Fruit fly (Drosophila melanogaster) whole organism, embryonic: ENCODE data around the gene Rtc1.

Experiments
- Asciz ChIP-seq: fragments of 200-800 bp; sonication (Bioruptor generic); optimal IDR thresholded peaks from 2 replicates; lab custom pipeline; 2017; ENCODE audit warnings: missing biosample characterization, mild to moderate bottlenecking, missing genetic modification characterization, missing genetic modification reagents
- Atf3 ChIP-seq: fragments of 200-800 bp; sonication (Bioruptor generic); optimal IDR thresholded peaks from 3 replicates; lab custom pipeline; 2016; ENCODE audit warnings: missing biosample characterization, missing genetic modification characterization
- Bdp1 ChIP-seq: fragments of 200-800 bp; sonication (Bioruptor generic); optimal IDR thresholded peaks from 3 replicates; lab custom pipeline; 2016; ENCODE audit warnings: missing biosample characterization, missing genetic modification characterization
- BtbVII ChIP-seq: fragments of 200-800 bp; sonication (Bioruptor generic); optimal IDR thresholded peaks from 3 replicates; lab custom pipeline; 2017; ENCODE audit warnings: missing biosample characterization, mild to moderate bottlenecking, missing genetic modification characterization
- CG10366 ChIP-seq: fragments of 200-800 bp; sonication (Bioruptor generic); IDR thresholded peaks from 2 replicates; pipeline ENCODE4 v1.3.6; 2022; ENCODE audit warnings: missing biosample characterization, missing genetic modification characterization
- CG10654 ChIP-seq: fragments of 200-800 bp; sonication (Bioruptor generic); optimal IDR thresholded peaks from 2 replicates; lab custom pipeline; 2016; ENCODE audit warnings: missing biosample characterization, missing genetic modification characterization
- CG10979 ChIP-seq: fragments of 200-800 bp; sonication (Bioruptor generic); optimal IDR thresholded peaks from 2 replicates; lab custom pipeline; 2018; ENCODE audit warnings: missing biosample characterization, mild to moderate bottlenecking, missing genetic modification characterization, moderate library complexity
- CG11504 ChIP-seq: fragments of 200-800 bp; sonication (Bioruptor generic); optimal IDR thresholded peaks from 3 replicates; lab custom pipeline; 2019; ENCODE audit warnings: missing biosample characterization, mild to moderate bottlenecking, missing genetic modification characterization, moderate library complexity
- CG15073 ChIP-seq: fragments of 200-800 bp; sonication (Bioruptor generic); optimal IDR thresholded peaks from 2 replicates; lab custom pipeline; 2016; ENCODE audit warnings: missing biosample characterization, missing genetic modification characterization
- CG15696 ChIP-seq: fragments of 200-800 bp; sonication (Bioruptor generic); optimal IDR thresholded peaks from 2 replicates; lab custom pipeline; 2019; ENCODE audit warnings: missing biosample characterization, mild to moderate bottlenecking, missing genetic modification characterization, moderate library complexity
- CG17612 ChIP-seq: fragments of 200-800 bp; sonication (Bioruptor generic); IDR thresholded peaks from 2 replicates; pipeline ENCODE4 v1.3.6; 2022; ENCODE audit warnings: missing biosample characterization, missing genetic modification characterization
- CG18011 ChIP-seq: fragments of 200-800 bp; sonication (Bioruptor generic); optimal IDR thresholded peaks from 2 replicates; lab custom pipeline; 2017; ENCODE audit warnings: missing biosample characterization, missing genetic modification characterization, mild to moderate bottlenecking, moderate library complexity, missing genotype
- CG1832 ChIP-seq: fragments of 200-800 bp; sonication (Bioruptor generic); optimal IDR thresholded peaks from 2 replicates; lab custom pipeline; 2017; ENCODE audit warnings: missing biosample characterization, mild to moderate bottlenecking, missing genetic modification characterization, inconsistent platforms
- CG18764 ChIP-seq: fragments of 200-800 bp; sonication (Bioruptor generic); optimal IDR thresholded peaks from 3 replicates; lab custom pipeline; 2016; ENCODE audit warnings: missing biosample characterization, missing genetic modification characterization
- CG30020 ChIP-seq: fragments of 200-800 bp; optimal IDR thresholded peaks from 2 replicates; lab custom pipeline; 2019; ENCODE audit warnings: missing biosample characterization, mild to moderate bottlenecking, missing genetic modification characterization, moderate library complexity
- CG3065 ChIP-seq: fragments of 200-800 bp; sonication (Bioruptor generic); optimal IDR thresholded peaks from 2 replicates; lab custom pipeline; 2016; ENCODE audit warnings: missing biosample characterization, missing genetic modification characterization
- CG3163 ChIP-seq: fragments of 200-800 bp; sonication (Bioruptor generic); optimal IDR thresholded peaks from 3 replicates; lab custom pipeline; 2016; ENCODE audit warnings: missing biosample characterization, missing genetic modification characterization
- CG43689 ChIP-seq: fragments of 200-800 bp; sonication (Bioruptor generic); IDR thresholded peaks from 2 replicates; pipeline ENCODE4 v1.3.6; 2022; ENCODE audit warnings: missing biosample characterization, missing genetic modification characterization
- CG4730 ChIP-seq: fragments of 200-800 bp; sonication (Bioruptor generic); IDR thresholded peaks from 2 replicates; pipeline ENCODE4 v1.3.6; 2022; ENCODE audit warnings: missing biosample characterization, missing genetic modification characterization
- CG4854 ChIP-seq: fragments of 200-800 bp; sonication (Bioruptor generic); optimal IDR thresholded peaks from 2 replicates; lab custom pipeline; 2016; ENCODE audit warnings: missing biosample characterization, missing genetic modification characterization, inconsistent platforms
- CG5245 ChIP-seq: fragments of 200-800 bp; sonication (Bioruptor generic); optimal IDR thresholded peaks from 3 replicates; lab custom pipeline; 2016; ENCODE audit warnings: missing biosample characterization, missing genetic modification characterization
- CG7271 ChIP-seq: fragments of 200-800 bp; sonication (Bioruptor generic); optimal IDR thresholded peaks from 2 replicates; lab custom pipeline; 2018; ENCODE audit warnings: missing biosample characterization, mild to moderate bottlenecking, missing genetic modification characterization, moderate library complexity
- CG9215 ChIP-seq: fragments of 200-800 bp; sonication (Bioruptor generic); IDR thresholded peaks from 2 replicates; pipeline ENCODE4 v1.3.6; 2022; ENCODE audit warnings: missing biosample characterization, missing genetic modification characterization
- Dad ChIP-seq: fragments of 200-800 bp; sonication (Bioruptor generic); optimal IDR thresholded peaks from 3 replicates; lab custom pipeline; 2016; ENCODE audit warnings: missing biosample characterization, missing genetic modification characterization
- Fer2 ChIP-seq: fragments of 200-800 bp; sonication (Bioruptor generic); optimal IDR thresholded peaks from 2 replicates; lab custom pipeline; 2018; ENCODE audit warnings: missing biosample characterization, mild to moderate bottlenecking, missing genetic modification characterization, moderate library complexity
- HmgZ ChIP-seq: fragments of 200-800 bp; sonication (Bioruptor generic); optimal IDR thresholded peaks from 2 replicates; lab custom pipeline; 2018; ENCODE audit warnings: missing biosample characterization, mild to moderate bottlenecking, missing genetic modification characterization
- Hmx ChIP-seq: fragments of 200-800 bp; sonication (Bioruptor generic); optimal IDR thresholded peaks from 2 replicates; lab custom pipeline; 2016; ENCODE audit warnings: missing biosample characterization, missing genetic modification characterization
- Hr3 ChIP-seq: fragments of 200-800 bp; sonication (Bioruptor generic); optimal IDR thresholded peaks from 3 replicates; lab custom pipeline; 2016; ENCODE audit warnings: missing biosample characterization, missing genetic modification characterization
- Jarid2 ChIP-seq: fragments of 200-800 bp; sonication (Bioruptor generic); optimal IDR thresholded peaks from 3 replicates; lab custom pipeline; 2017; ENCODE audit warnings: mild to moderate bottlenecking, missing biosample characterization, missing genetic modification reagents, missing genetic modification characterization
- Kr ChIP-seq: fragments of 200-800 bp; sonication (Bioruptor generic); optimal IDR thresholded peaks from 2 replicates; lab custom pipeline; 2017; ENCODE audit warnings: missing biosample characterization, mild to moderate bottlenecking, missing genetic modification characterization
- MTF-1 ChIP-seq: fragments of 200-800 bp; sonication (Bioruptor generic); optimal IDR thresholded peaks from 2 replicates; lab custom pipeline; 2018; ENCODE audit warnings: missing biosample characterization, mild to moderate bottlenecking, missing genetic modification characterization, borderline replicate concordance
- Med ChIP-seq: fragments of 200-800 bp; sonication (Bioruptor generic); peaks from one replicate; lab custom pipeline; 2016; ENCODE audit warnings: missing biosample characterization, missing genetic modification characterization, mild to moderate bottlenecking, inconsistent platforms, moderate library complexity
- Myb ChIP-seq: fragments of 200-800 bp; sonication (Bioruptor generic); optimal IDR thresholded peaks from 2 replicates; lab custom pipeline; 2016; ENCODE audit warnings: missing biosample characterization, missing genetic modification characterization
- NFAT ChIP-seq: fragments of 200-800 bp; sonication (Bioruptor generic); IDR thresholded peaks from 2 replicates; pipeline ENCODE4 v1.3.6; 2022; ENCODE audit warnings: missing biosample characterization, missing genetic modification characterization
- Neu2 ChIP-seq: fragments of 200-800 bp; sonication (Bioruptor generic); optimal IDR thresholded peaks from 3 replicates; lab custom pipeline; 2016; ENCODE audit warnings: missing biosample characterization, missing genetic modification characterization, borderline replicate concordance
- NfI ChIP-seq: fragments of 200-800 bp; sonication (Bioruptor generic); optimal IDR thresholded peaks from 3 replicates; lab custom pipeline; 2018; ENCODE audit warnings: missing biosample characterization, mild to moderate bottlenecking, missing genetic modification characterization, moderate library complexity
- Oaz ChIP-seq: fragments of 200-800 bp; sonication (Bioruptor generic); IDR thresholded peaks from 2 replicates; pipeline ENCODE4 v1.3.6; 2022; ENCODE audit warnings: missing biosample characterization, missing genetic modification characterization
- Sox100B ChIP-seq: fragments of 200-800 bp; sonication (Bioruptor generic); optimal IDR thresholded peaks from 3 replicates; lab custom pipeline; 2018; ENCODE audit warnings: missing biosample characterization, mild to moderate bottlenecking, missing genetic modification characterization
- chn ChIP-seq: fragments of 200-800 bp; sonication (Bioruptor generic); optimal IDR thresholded peaks from 2 replicates; lab custom pipeline; 2016; ENCODE audit warnings: missing biosample characterization, missing genetic modification characterization
- emc ChIP-seq: fragments of 200-800 bp; sonication (Bioruptor generic); optimal IDR thresholded peaks from 2 replicates; lab custom pipeline; 2016; ENCODE audit warnings: missing biosample characterization, missing genetic modification characterization
- esg ChIP-seq: fragments of 200-800 bp; sonication (Bioruptor generic); conservative IDR thresholded peaks from 2 replicates; pipeline ENCODE4 v1.3.6; 2022; ENCODE audit warnings: missing biosample characterization, missing genetic modification characterization
- h ChIP-seq: fragments of >200 bp; optimal IDR thresholded peaks from 2 replicates; lab custom pipeline; 2017
- her ChIP-seq: fragments of 200-800 bp; sonication (Bioruptor generic); optimal IDR thresholded peaks from 2 replicates; lab custom pipeline; 2016; ENCODE audit warnings: missing biosample characterization, missing genetic modification characterization
- jing ChIP-seq: fragments of 200-800 bp; sonication (Bioruptor generic); optimal IDR thresholded peaks from 2 replicates; lab custom pipeline; 2018; ENCODE audit warnings: missing biosample characterization, mild to moderate bottlenecking, missing genetic modification characterization
- lab ChIP-seq: fragments of 200-800 bp; sonication (Bioruptor generic); optimal IDR thresholded peaks from 3 replicates; lab custom pipeline; 2017; ENCODE audit warnings: missing biosample characterization, missing genetic modification characterization, mild to moderate bottlenecking, moderate library complexity, missing genetic modification reagents
- nom ChIP-seq: fragments of 200-800 bp; sonication (Bioruptor generic); optimal IDR thresholded peaks from 2 replicates; lab custom pipeline; 2017; ENCODE audit warnings: missing biosample characterization, missing genetic modification characterization, mild to moderate bottlenecking, moderate library complexity, missing genetic modification reagents
- schlank ChIP-seq: fragments of 200-800 bp; sonication (Bioruptor generic); optimal IDR thresholded peaks from 2 replicates; lab custom pipeline; 2018; ENCODE audit warnings: missing biosample characterization, mild to moderate bottlenecking, missing genetic modification characterization
- sens ChIP-seq: fragments of 200-800 bp; sonication (Bioruptor generic); peaks from one replicate; lab custom pipeline; 2016; ENCODE audit warnings: missing biosample characterization, missing genetic modification characterization
- sima ChIP-seq: fragments of 200-800 bp; sonication (Bioruptor generic); optimal IDR thresholded peaks from 2 replicates; lab custom pipeline; 2016; ENCODE audit warnings: missing biosample characterization, missing genetic modification characterization
- sna ChIP-seq: fragments of 200-800 bp; sonication (Bioruptor generic); IDR thresholded peaks from 2 replicates; pipeline ENCODE4 v1.3.6; 2022; ENCODE audit warnings: missing biosample characterization, missing genetic modification characterization; ENCODE audit not compliant: partially characterized antibody
- sqz ChIP-seq: fragments of 200-800 bp; sonication (Bioruptor generic); optimal IDR thresholded peaks from 3 replicates; lab custom pipeline; 2018; ENCODE audit warnings: missing biosample characterization, mild to moderate bottlenecking, missing genetic modification characterization
- tgo ChIP-seq: fragments of 200-800 bp; sonication (Bioruptor generic); IDR thresholded peaks from 3 replicates; pipeline ENCODE4 v1.3.6; 2022; ENCODE audit warnings: missing biosample characterization, missing genetic modification characterization
- zf30C ChIP-seq: fragments of 200-800 bp; sonication (Bioruptor generic); optimal IDR thresholded peaks from 3 replicates; lab custom pipeline; 2018; ENCODE audit warnings: missing biosample characterization, mild to moderate bottlenecking, missing genetic modification characterization

The Rtc1 gene

DNA sequence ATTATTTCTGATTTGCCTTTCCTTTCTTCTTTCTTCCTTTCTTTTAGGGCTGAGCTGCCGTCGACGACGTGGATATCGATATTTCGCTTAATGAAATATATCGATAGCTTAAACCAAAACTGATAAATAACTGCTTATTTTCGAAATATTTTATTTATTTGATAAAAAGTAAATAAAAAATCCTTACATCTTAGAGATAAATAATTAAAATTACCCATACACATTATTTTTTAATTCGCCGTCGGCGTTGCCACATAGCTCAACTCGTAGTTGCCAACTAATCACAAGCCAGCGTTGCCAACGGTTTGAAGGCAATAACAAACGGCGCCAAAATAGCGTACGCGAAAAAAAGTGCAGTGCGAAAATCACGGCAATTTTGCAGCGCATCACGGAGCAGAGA lies 35.0 kb upstream of the Rtc1 start, which contains the start of the genes Mrgn1 and mus101 (continued):
- no peak for TF ChIP-seq Fer2 (tag; lab: Kevin White, UChicago)
- no peak for TF ChIP-seq lab (GFP tag; lab: Kevin White, UChicago)
- TF ChIP-seq CG11504 (tag; lab: Kevin White, UChicago): no peak
- no peak for TF ChIP-seq Neu2
- TF ChIP-seq chn (GFP tag; lab: Kevin White, UChicago): no peak
- TF ChIP-seq sna (GFP tag; lab: Robert Waterston, UW): peak; percentile 81
- no peak for TF ChIP-seq CG10654 (GFP tag; lab: Kevin White, UChicago)
- no peak for TF ChIP-seq CG18011 (GFP tag; lab: Kevin White, UChicago)
- no peak for TF ChIP-seq CG10979 (tag; lab: Kevin White, UChicago)
- no peak for TF ChIP-seq emc
- no peak for TF ChIP-seq CG3163 (GFP tag; lab: Kevin White, UChicago)
- TF ChIP-seq CG43689 (GFP tag; lab: Robert Waterston, UW): no peak
- TF ChIP-seq CG18764 (GFP tag; lab: Kevin White, UChicago): no peak
- TF ChIP-seq h (lab: Kevin White, UChicago): no peak
- no peak for TF ChIP-seq esg (GFP tag; lab: Robert Waterston, UW)
- no peak for TF ChIP-seq CG10366 (GFP tag; lab: Robert Waterston, UW)
- no peak for TF ChIP-seq nom (GFP tag; lab: Kevin White, UChicago)
- no peak for TF ChIP-seq sqz (GFP tag; lab: Kevin White, UChicago)
- TF ChIP-seq CG3065 (GFP tag; lab: Kevin White, UChicago): no peak
- peak; percentile 73 for TF ChIP-seq sens (GFP tag; lab: Kevin White, UChicago)
- TF ChIP-seq Sox100B (GFP tag; lab: Kevin White, UChicago): no peak
- no peak for TF ChIP-seq CG30020 (tag; lab: Kevin White, UChicago)
- peak; percentile 44 for TF ChIP-seq Med (GFP tag; lab: Kevin White, UChicago)
- peak; percentile 23 for TF ChIP-seq Myb (GFP tag; lab: Kevin White, UChicago)
- no peak for TF ChIP-seq CG9215 (GFP tag; lab: Robert Waterston, UW)
- TF ChIP-seq tgo (GFP tag; lab: Robert Waterston, UW): no peak
- no peak for TF ChIP-seq Hmx (GFP tag; lab: Kevin White, UChicago)
- TF ChIP-seq Jarid2 (GFP tag; lab: Kevin White, UChicago): no peak
- TF ChIP-seq schlank (tag; lab: Kevin White, UChicago): no peak
- no peak for TF ChIP-seq Oaz (GFP tag; lab: Robert Waterston, UW)
- peak; percentile 97 for TF ChIP-seq CG4854 (GFP tag; lab: Kevin White, UChicago)
- no peak for TF ChIP-seq CG5245 (GFP tag; lab: Kevin White, UChicago)
- no peak for TF ChIP-seq CG7271
- TF ChIP-seq Kr (GFP tag; lab: Kevin White, UChicago): no peak
- no peak for TF ChIP-seq Atf3
- no peak for TF ChIP-seq BtbVII (GFP tag; lab: Kevin White, UChicago)
- no peak for TF ChIP-seq Bdp1 (GFP tag; lab: Kevin White, UChicago)
- TF ChIP-seq sima (GFP tag; lab: Kevin White, UChicago): no peak
- TF ChIP-seq CG15696 (tag; lab: Kevin White, UChicago): no peak
- TF ChIP-seq HmgZ (tag; lab: Kevin White, UChicago): peak; percentile 26
- no peak for TF ChIP-seq Hr3 (GFP tag; lab: Kevin White, UChicago)
- TF ChIP-seq CG1832 (GFP tag; lab: Kevin White, UChicago): no peak
- TF ChIP-seq jing (GFP tag; lab: Kevin White, UChicago): no peak
- no peak for TF ChIP-seq NFAT (GFP tag; lab: Robert Waterston, UW)
- TF ChIP-seq zf30C: no peak
- no peak for TF ChIP-seq CG4730 (GFP tag; lab: Robert Waterston, UW)
- no peak for TF ChIP-seq Asciz (GFP tag; lab: Kevin White, UChicago)
- no peak for TF ChIP-seq CG17612 (GFP tag; lab: Robert Waterston, UW)
- no peak for TF ChIP-seq NfI
- no peak for TF ChIP-seq CG15073 (GFP tag; lab: Kevin White, UChicago)
- TF ChIP-seq her (GFP tag; lab: Kevin White, UChicago): no peak
- TF ChIP-seq MTF-1 (GFP tag; lab: Kevin White, UChicago): no peak
- no peak for TF ChIP-seq Dad (GFP tag; lab: Kevin White, UChicago)
